Worm (Caenorhabditis elegans): ENCODE results near the gene hpo-15.

Gene hpo-15

DNA sequence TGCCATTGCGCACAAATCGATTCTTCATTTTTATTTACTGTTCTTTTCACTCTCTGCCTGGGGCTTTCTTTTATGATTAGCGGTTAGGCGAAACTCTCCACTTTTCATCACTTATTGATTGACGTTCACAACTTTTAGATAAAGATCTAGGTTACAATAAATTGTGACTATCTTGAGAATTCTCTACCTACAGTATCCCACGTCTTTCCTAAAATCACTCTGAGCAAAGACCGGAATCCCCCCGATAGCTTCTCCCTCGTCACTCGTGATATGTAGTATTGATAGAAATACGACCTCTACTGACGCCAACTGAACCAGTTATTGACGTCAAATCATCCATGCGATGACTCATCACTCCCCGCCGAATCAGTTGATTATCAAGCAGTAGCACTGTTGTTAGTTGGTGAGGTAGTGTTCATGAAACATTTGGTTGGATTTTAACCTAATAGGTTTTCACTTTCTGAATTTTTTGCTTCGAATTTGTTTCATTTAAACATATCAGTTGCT lies 8.2 kb upstream of the hpo-15 start, which contains the start of gene hir-1:
hir-1 (plus strand) TSS at position 405 of the 507 bp plus-strand sequence.
- peak; percentile 19 for TF ChIP-seq nhr-129 (tag; optimal IDR thresholded peaks at IDR 0.05)
- peak; percentile 30 for TF ChIP-seq blmp-1 (tag; optimal IDR thresholded peaks at IDR 0.05; ENCODE audit: insufficient read depth)
- TF ChIP-seq mab-5 (tag; optimal IDR thresholded peaks at IDR 0.05): no peak
- TF ChIP-seq nhr-23 (tag; optimal IDR thresholded peaks at IDR 0.05): no peak
- TF ChIP-seq sma-3 (GFP tag; optimal IDR thresholded peaks at IDR 0.05): peak; percentile 24
- TF ChIP-seq lsy-2 (tag; optimal IDR thresholded peaks at IDR 0.05): no peak
- no peak for TF ChIP-seq nhr-6 (tag; optimal IDR thresholded peaks at IDR 0.05)
- TF ChIP-seq ztf-11 (tag; optimal IDR thresholded peaks at IDR 0.05): no peak
- peak; percentile 47 for TF ChIP-seq fos-1 (tag; optimal IDR thresholded peaks at IDR 0.05)

DNA sequence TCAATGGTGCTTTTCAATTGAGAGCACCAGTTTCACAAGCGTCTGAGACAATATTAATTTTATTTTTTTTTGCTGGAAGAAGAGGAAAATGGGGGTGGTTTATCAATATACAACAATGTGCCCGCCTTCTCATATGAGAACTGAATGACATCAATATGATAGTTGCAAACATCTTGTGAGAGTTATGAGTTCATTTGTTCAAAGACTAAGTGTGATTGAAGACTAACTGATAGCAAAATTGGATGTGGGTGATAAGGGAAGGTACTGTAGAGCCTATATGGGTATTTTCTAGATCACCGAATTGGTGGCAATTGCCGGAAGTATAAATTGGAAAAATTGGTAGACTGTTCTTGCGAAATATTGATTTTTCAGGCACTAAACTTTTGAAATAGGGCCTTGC lies 1.1 kb downstream of the hpo-15 start:
- TF ChIP-seq lin-13 (GFP tag; optimal IDR thresholded peaks at IDR 0.05) (no peak), peb-1 (tag; optimal IDR thresholded peaks at IDR 0.05) (no peak), ztf-1 (GFP tag; conservative IDR thresholded peaks at IDR 0.05) (no peak), elt-1 (tag; optimal IDR thresholded peaks at IDR 0.05) (no peak), F13H6.1 (tag; optimal IDR thresholded peaks at IDR 0.05) (no peak), fos-1 (tag; optimal IDR thresholded peaks at IDR 0.05) (peak; percentile 67), blmp-1 (tag; optimal IDR thresholded peaks at IDR 0.05; ENCODE audit: insufficient read depth) (no peak), alr-1 (tag; optimal IDR thresholded peaks at IDR 0.05) (no peak), crh-2 (tag; optimal IDR thresholded peaks at IDR 0.05) (peak; percentile 3), sma-9 (GFP tag; optimal IDR thresholded peaks at IDR 0.05) (peak; percentile 67), sma-9 (tag; optimal IDR thresholded peaks at IDR 0.05) (no peak), nhr-10 (tag; optimal IDR thresholded peaks at IDR 0.05) (no peak)

DNA sequence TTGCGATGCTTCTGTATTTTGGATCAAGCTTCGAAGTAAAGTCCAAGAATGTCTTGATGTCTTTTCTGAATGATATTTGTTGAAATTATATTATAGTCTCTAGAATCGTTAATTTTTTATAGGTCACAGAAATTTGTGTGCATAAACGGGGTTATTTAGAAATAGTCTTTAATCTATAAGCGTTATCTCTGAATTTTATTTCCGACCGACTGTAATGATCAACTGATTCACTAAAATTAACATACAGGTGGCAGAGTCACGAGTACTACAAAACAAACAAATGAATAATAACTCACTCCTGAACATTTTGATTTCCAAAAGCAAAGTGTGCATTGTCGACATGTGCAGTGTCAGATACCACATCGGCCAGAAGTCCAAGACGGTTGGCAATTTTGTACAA lies 1.9 kb downstream of the hpo-15 start:
- TF ChIP-seq sem-4 (tag; optimal IDR thresholded peaks at IDR 0.05): no peak
- TF ChIP-seq nhr-11 (tag; optimal IDR thresholded peaks at IDR 0.05): no peak
- TF ChIP-seq nhr-10 (tag; optimal IDR thresholded peaks at IDR 0.05): no peak
- no peak for TF ChIP-seq ama-1 (optimal IDR thresholded peaks at IDR 0.05)
- peak; percentile 10 for TF ChIP-seq fos-1 (tag; optimal IDR thresholded peaks at IDR 0.05)
- peak; percentile 8 for TF ChIP-seq crh-2 (tag; optimal IDR thresholded peaks at IDR 0.05)
- TF ChIP-seq unc-55 (GFP tag; optimal IDR thresholded peaks at IDR 0.05): no peak
- no peak for TF ChIP-seq snpc-4 (tag; optimal IDR thresholded peaks at IDR 0.05)
- TF ChIP-seq R02D3.7 (tag; optimal IDR thresholded peaks at IDR 0.05): no peak
- TF ChIP-seq blmp-1 (tag; optimal IDR thresholded peaks at IDR 0.05; ENCODE audit: insufficient read depth): no peak

DNA sequence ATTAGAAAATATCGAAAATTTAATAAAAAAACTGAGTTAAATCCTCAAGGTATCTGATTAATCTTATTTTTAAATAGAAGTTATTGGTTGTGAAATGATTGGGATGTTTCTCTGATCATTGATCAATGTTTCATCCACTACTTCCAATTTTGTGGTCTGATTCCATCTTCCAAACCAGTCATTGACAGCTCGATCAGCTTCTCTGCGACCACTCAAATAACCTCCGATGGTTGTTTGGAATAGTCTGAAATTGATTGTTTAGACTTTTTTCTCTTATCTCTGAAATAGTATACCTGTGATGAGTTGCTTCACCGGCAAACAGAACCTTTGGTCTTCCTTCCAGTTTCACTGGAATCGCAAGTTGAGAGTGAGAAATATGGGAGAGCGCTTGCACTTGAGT lies 3.7 kb downstream of the hpo-15 start:
- peak; percentile 16 for TF ChIP-seq fos-1 (tag; optimal IDR thresholded peaks at IDR 0.05)
- no peak for TF ChIP-seq Y55F3AM.14 (GFP tag; optimal IDR thresholded peaks at IDR 0.05)

DNA sequence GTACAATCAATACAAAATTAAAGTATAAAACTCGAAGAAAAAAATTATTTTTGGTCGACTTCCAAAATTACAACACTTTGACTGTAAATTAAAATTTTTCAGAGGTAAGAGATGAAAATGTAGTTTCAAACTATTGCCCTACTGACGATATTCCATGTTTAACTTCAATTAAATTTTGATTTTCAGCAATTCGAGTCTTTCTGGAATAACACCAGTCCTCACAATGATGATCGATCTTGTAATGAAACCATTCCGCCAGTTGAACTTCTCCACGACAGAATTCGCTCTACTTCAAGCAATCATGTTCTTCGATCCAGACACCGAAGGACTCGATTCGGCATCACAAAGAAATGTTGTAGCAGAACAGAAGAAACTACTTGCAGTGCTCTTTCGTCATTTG lies 4.5 kb downstream of the hpo-15 start:
- TF ChIP-seq nhr-10 (tag; optimal IDR thresholded peaks at IDR 0.05) (no peak), crh-2 (tag; optimal IDR thresholded peaks at IDR 0.05) (no peak), ztf-1 (GFP tag; conservative IDR thresholded peaks at IDR 0.05) (no peak), ztf-4 (tag; optimal IDR thresholded peaks at IDR 0.05) (no peak), ztf-11 (tag; optimal IDR thresholded peaks at IDR 0.05) (no peak), lsy-2 (tag; optimal IDR thresholded peaks at IDR 0.05) (no peak), C34F6.9 (tag; optimal IDR thresholded peaks at IDR 0.05) (no peak), Y55F3AM.14 (GFP tag; optimal IDR thresholded peaks at IDR 0.05) (no peak), unc-39 (tag; optimal IDR thresholded peaks at IDR 0.05) (no peak), sma-3 (GFP tag; optimal IDR thresholded peaks at IDR 0.05) (no peak), blmp-1 (tag; optimal IDR thresholded peaks at IDR 0.05; ENCODE audit: insufficient read depth) (no peak), lin-11 (tag; optimal IDR thresholded peaks at IDR 0.05) (no peak)

DNA sequence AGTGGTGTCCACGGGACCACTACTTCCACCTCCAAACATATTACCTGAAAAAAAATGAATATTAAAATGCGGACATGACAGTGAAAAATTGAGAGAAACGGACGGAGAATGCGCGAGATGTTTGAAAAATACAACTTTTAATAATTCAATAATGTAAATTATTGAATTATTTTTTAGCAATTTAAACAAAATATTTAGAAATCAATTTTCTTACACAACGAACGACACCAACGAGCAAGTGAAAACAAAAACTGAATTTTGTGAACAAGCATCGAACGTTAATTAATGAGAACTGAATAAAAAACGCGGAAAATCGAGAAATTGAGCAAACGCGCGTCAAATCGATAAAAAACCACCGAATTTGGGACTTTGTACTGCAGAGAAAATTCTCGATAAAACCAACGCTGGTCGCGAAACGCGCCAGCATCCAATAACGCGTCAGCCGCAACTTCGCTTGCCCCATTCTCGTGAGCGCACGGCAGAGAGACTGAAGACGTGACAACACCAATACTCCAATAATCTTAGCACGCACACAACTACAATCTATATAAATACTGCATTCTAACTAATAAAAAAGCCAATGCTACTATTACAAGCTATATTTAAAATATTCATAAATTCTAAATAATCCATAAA lies 8.7 kb downstream of the hpo-15 start, which contains the start of the genes dnj-19 and nhr-47:
dnj-19 (minus strand) TSS at position 51 of the 636 bp plus-strand sequence.
nhr-47 (plus strand) TSS at position 447 of the 636 bp plus-strand sequence.
- TF ChIP-seq lin-11 (tag; optimal IDR thresholded peaks at IDR 0.05): peak; percentile 97
- TF ChIP-seq unc-55 (GFP tag; optimal IDR thresholded peaks at IDR 0.05): peak; percentile 95
- peak; percentile 22 for TF ChIP-seq unc-62 (GFP tag; optimal IDR thresholded peaks at IDR 0.05)
- no peak for TF ChIP-seq skn-1 (tag; optimal IDR thresholded peaks at IDR 0.05)
- peak; percentile 89 to 93 for TF ChIP-seq lsy-2 (tag; optimal IDR thresholded peaks at IDR 0.05)
- TF ChIP-seq sma-3 (GFP tag; optimal IDR thresholded peaks at IDR 0.05): peak; percentile 90
- peak; percentile 26 for TF ChIP-seq blmp-1 (tag; optimal IDR thresholded peaks at IDR 0.05; ENCODE audit: insufficient read depth)
- peak; percentile 42 for TF ChIP-seq nhr-10 (tag; optimal IDR thresholded peaks at IDR 0.05)
- peak; percentile 93 for TF ChIP-seq crh-2 (tag; optimal IDR thresholded peaks at IDR 0.05)
- TF ChIP-seq egl-27 (tag; optimal IDR thresholded peaks at IDR 0.05): peak; percentile 73
- TF ChIP-seq sem-4 (tag; optimal IDR thresholded peaks at IDR 0.05): peak; percentile 84
- peak; percentile 36 for TF ChIP-seq R02D3.7 (tag; optimal IDR thresholded peaks at IDR 0.05)
- TF ChIP-seq fos-1 (tag; optimal IDR thresholded peaks at IDR 0.05): peak; percentile 49
- TF ChIP-seq ceh-16 (tag; optimal IDR thresholded peaks at IDR 0.05): peak; percentile 61
- TF ChIP-seq snpc-4 (tag; optimal IDR thresholded peaks at IDR 0.05): peak; percentile 74
- TF ChIP-seq ceh-82 (tag; optimal IDR thresholded peaks at IDR 0.05): peak; percentile 50
- no peak for TF ChIP-seq nhr-23 (tag; optimal IDR thresholded peaks at IDR 0.05)
- no peak for TF ChIP-seq ztf-1 (GFP tag; conservative IDR thresholded peaks at IDR 0.05)
- TF ChIP-seq nhr-6 (tag; optimal IDR thresholded peaks at IDR 0.05): peak; percentile 56
- peak; percentile 83 for TF ChIP-seq lin-13 (GFP tag; optimal IDR thresholded peaks at IDR 0.05)
- TF ChIP-seq ZK546.5 (tag; optimal IDR thresholded peaks at IDR 0.05): no peak
- peak; percentile 66 for TF ChIP-seq ztf-4 (tag; optimal IDR thresholded peaks at IDR 0.05)
- no peak for TF ChIP-seq ztf-11 (tag; optimal IDR thresholded peaks at IDR 0.05)
- TF ChIP-seq mbf-1 (tag; optimal IDR thresholded peaks at IDR 0.05): no peak
- TF ChIP-seq elt-3 (tag; optimal IDR thresholded peaks at IDR 0.05): no peak
- TF ChIP-seq gmeb-1 (tag; optimal IDR thresholded peaks at IDR 0.05): peak; percentile 90
